Worm (Caenorhabditis elegans) whole organism, late embryonic: ENCODE data around the gene fbxa-182.

Experiments used
- C08G9.2 ChIP-seq: sonication (generic microtip); optimal IDR thresholded peaks from 2 replicates; lab custom pipeline; 2016; ENCODE audit warnings: mild to moderate bottlenecking, missing genetic modification characterization, moderate library complexity, missing compliant biosample characterization
- C38D4.7 ChIP-seq: fragments of 200-800 bp; sonication (Bioruptor generic); optimal IDR thresholded peaks from 2 replicates; lab custom pipeline; 2018; ENCODE audit warnings: mild to moderate bottlenecking, missing genetic modification characterization, moderate library complexity, missing compliant biosample characterization
- T23F11.4 ChIP-seq: fragments of 200-800 bp; sonication (Bioruptor generic); optimal IDR thresholded peaks from 2 replicates; lab custom pipeline; 2018; ENCODE audit warnings: mild to moderate bottlenecking, missing genetic modification characterization, missing compliant biosample characterization
- Y22D7AL.16 ChIP-seq: sonication (generic microtip); optimal IDR thresholded peaks from 2 replicates; lab custom pipeline; 2016; ENCODE audit warnings: missing genetic modification characterization, missing compliant biosample characterization
- ahr-1 ChIP-seq: sonication (generic microtip); optimal IDR thresholded peaks from 2 replicates; lab custom pipeline; 2016; ENCODE audit warnings: missing genetic modification characterization, missing compliant biosample characterization
- ama-1 ChIP-seq: fragments of 150-350 bp; optimal IDR thresholded peaks from 2 replicates; lab custom pipeline; 2014
- ceh-14 ChIP-seq: sonication (generic microtip); optimal IDR thresholded peaks from 2 replicates; lab custom pipeline; 2016; ENCODE audit warnings: missing genotype, missing genetic modification characterization, missing compliant biosample characterization
- ceh-18 ChIP-seq: sonication (generic microtip); optimal IDR thresholded peaks from 2 replicates; lab custom pipeline; 2016; ENCODE audit warnings: missing genetic modification characterization, missing compliant biosample characterization
- ceh-19 ChIP-seq: fragments of 200-800 bp; sonication (Bioruptor generic); optimal IDR thresholded peaks from 2 replicates; lab custom pipeline; 2018; ENCODE audit warnings: mild to moderate bottlenecking, missing genetic modification characterization, missing compliant biosample characterization
- ceh-22 ChIP-seq: sonication (generic microtip); optimal IDR thresholded peaks from 2 replicates; lab custom pipeline; 2017; ENCODE audit warnings: missing biosample characterization, missing genetic modification characterization
- ceh-24 ChIP-seq: sonication (generic microtip); optimal IDR thresholded peaks from 2 replicates; lab custom pipeline; 2016; ENCODE audit warnings: mild to moderate bottlenecking, missing genetic modification characterization, missing compliant biosample characterization
- ceh-31 ChIP-seq: sonication (generic microtip); optimal IDR thresholded peaks from 2 replicates; lab custom pipeline; 2016; ENCODE audit warnings: missing genetic modification characterization, missing compliant biosample characterization
- ceh-34 ChIP-seq: sonication (generic microtip); optimal IDR thresholded peaks from 2 replicates; lab custom pipeline; 2016; ENCODE audit warnings: mild to moderate bottlenecking, missing genetic modification characterization, missing compliant biosample characterization
- ceh-48 ChIP-seq: sonication (generic microtip); optimal IDR thresholded peaks from 2 replicates; lab custom pipeline; 2016; ENCODE audit warnings: missing genetic modification characterization, inconsistent platforms, missing compliant biosample characterization
- ceh-6 ChIP-seq: fragments of 200-800 bp; sonication (Bioruptor generic); optimal IDR thresholded peaks from 2 replicates; lab custom pipeline; 2018; ENCODE audit warnings: mild to moderate bottlenecking, missing genetic modification characterization, missing compliant biosample characterization
- ceh-9 ChIP-seq: sonication (generic microtip); optimal IDR thresholded peaks from 2 replicates; lab custom pipeline; 2016; ENCODE audit warnings: mild to moderate bottlenecking, missing genetic modification characterization, inconsistent platforms, missing compliant biosample characterization
- dmd-4 ChIP-seq: sonication (generic microtip); optimal IDR thresholded peaks from 2 replicates; lab custom pipeline; 2016; ENCODE audit warnings: borderline replicate concordance, missing genetic modification characterization, missing compliant biosample characterization
- dve-1 ChIP-seq: sonication (generic microtip); optimal IDR thresholded peaks from 2 replicates; lab custom pipeline; 2017; ENCODE audit warnings: antibody characterized with exemption, mild to moderate bottlenecking, missing genetic modification characterization, missing compliant biosample characterization
- fax-1 ChIP-seq: sonication (generic microtip); optimal IDR thresholded peaks from 2 replicates; lab custom pipeline; 2016; ENCODE audit warnings: missing genotype, missing genetic modification characterization, missing compliant biosample characterization
- fkh-6 ChIP-seq: sonication (generic microtip); optimal IDR thresholded peaks from 2 replicates; lab custom pipeline; 2016; ENCODE audit warnings: missing genetic modification characterization, missing compliant biosample characterization
- gmeb-2 ChIP-seq: sonication (generic microtip); optimal IDR thresholded peaks from 2 replicates; lab custom pipeline; 2016; ENCODE audit warnings: missing genetic modification characterization, inconsistent platforms, missing compliant biosample characterization
- hlh-30 ChIP-seq: sonication (generic microtip); optimal IDR thresholded peaks from 2 replicates; lab custom pipeline; 2017; ENCODE audit warnings: antibody characterized with exemption, missing genetic modification characterization, missing compliant biosample characterization; ENCODE audit not compliant: insufficient read depth
- hlh-8 ChIP-seq: sonication (generic microtip); optimal IDR thresholded peaks from 2 replicates; lab custom pipeline; 2016; ENCODE audit warnings: missing genotype, missing genetic modification characterization, missing compliant biosample characterization
- lin-11 ChIP-seq: fragments of 200-800 bp; sonication (Bioruptor generic); optimal IDR thresholded peaks from 2 replicates; lab custom pipeline; 2018; ENCODE audit warnings: mild to moderate bottlenecking, missing genetic modification characterization, missing compliant biosample characterization
- madf-2 ChIP-seq: sonication (generic microtip); optimal IDR thresholded peaks from 2 replicates; lab custom pipeline; 2017; ENCODE audit warnings: missing genetic modification characterization, missing compliant biosample characterization
- mec-3 ChIP-seq: sonication (generic microtip); optimal IDR thresholded peaks from 2 replicates; lab custom pipeline; 2016; ENCODE audit warnings: borderline replicate concordance, missing genetic modification characterization, missing compliant biosample characterization
- npax-4 ChIP-seq: sonication (generic microtip); optimal IDR thresholded peaks from 2 replicates; lab custom pipeline; 2016; ENCODE audit warnings: missing genetic modification characterization, missing compliant biosample characterization
- odd-2 ChIP-seq: sonication (generic microtip); optimal IDR thresholded peaks from 2 replicates; lab custom pipeline; 2017; ENCODE audit warnings: antibody characterized with exemption, mild to moderate bottlenecking, missing genetic modification characterization, missing compliant biosample characterization
- pros-1 ChIP-seq: fragments of 150-350 bp; optimal IDR thresholded peaks from 2 replicates; lab custom pipeline; 2014; ENCODE audit warnings: missing biosample characterization, missing genetic modification reagents, missing genetic modification characterization
- ref-2 ChIP-seq: sonication (generic microtip); optimal IDR thresholded peaks from 2 replicates; lab custom pipeline; 2016; ENCODE audit warnings: missing genetic modification characterization, missing compliant biosample characterization
- rnt-1 ChIP-seq: sonication (generic microtip); optimal IDR thresholded peaks from 2 replicates; lab custom pipeline; 2016; ENCODE audit warnings: missing genetic modification characterization, missing compliant biosample characterization
- sox-2 ChIP-seq: fragments of 200-800 bp; sonication (Bioruptor generic); IDR thresholded peaks from 2 replicates; pipeline ENCODE4 v1.3.6; 2022; ENCODE audit warnings: missing genetic modification reagents, missing genetic modification characterization, missing compliant biosample characterization
- sox-4 ChIP-seq: sonication (generic microtip); optimal IDR thresholded peaks from 2 replicates; lab custom pipeline; 2017; ENCODE audit warnings: mild to moderate bottlenecking, missing genetic modification characterization, inconsistent platforms, missing compliant biosample characterization
- tbx-2 ChIP-seq: sonication (generic microtip); optimal IDR thresholded peaks from 2 replicates; lab custom pipeline; 2016; ENCODE audit warnings: missing genetic modification characterization, missing compliant biosample characterization
- tbx-7 ChIP-seq: sonication (generic microtip); optimal IDR thresholded peaks from 2 replicates; lab custom pipeline; 2016; ENCODE audit warnings: missing genotype, missing genetic modification characterization, missing compliant biosample characterization
- unc-42 ChIP-seq: sonication (generic microtip); optimal IDR thresholded peaks from 2 replicates; lab custom pipeline; 2016; ENCODE audit warnings: missing genotype, missing genetic modification characterization, missing compliant biosample characterization
- unc-86 ChIP-seq: sonication (generic microtip); optimal IDR thresholded peaks from 2 replicates; lab custom pipeline; 2016; ENCODE audit warnings: missing genetic modification characterization, missing compliant biosample characterization
- zip-5 ChIP-seq: sonication (generic microtip); optimal IDR thresholded peaks from 2 replicates; lab custom pipeline; 2016; ENCODE audit warnings: missing genetic modification characterization, missing compliant biosample characterization

The fbxa-182 gene

ce11 chrII:2436757-2437156 lies 24.2 kb upstream of the fbxa-182 start:
- TF ChIP-seq ceh-19 (GFP tag; lab: Kevin White, UChicago) (no peak), rnt-1 (peak; percentile 95)

- TF ChIP-seq unc-42 (tag; lab: Kevin White, UChicago): no peak
- TF ChIP-seq ceh-14 (tag; lab: Kevin White, UChicago): no peak
- TF ChIP-seq C38D4.7 (GFP tag; lab: Kevin White, UChicago): no peak
- no peak for TF ChIP-seq gmeb-2 (tag; lab: Kevin White, UChicago)
Observed at ce11 chrII:2435566-2435965, 23.0 kb upstream of the fbxa-182 start.

- TF ChIP-seq ceh-22 (tag; lab: Kevin White, UChicago) (no peak), ahr-1 (no peak), ceh-48 (peak; percentile 55), ceh-34 (no peak)
Observed at ce11 chrII:2431972-2432371, 19.4 kb upstream of the fbxa-182 start, which contains the start of gene ceh-86. Gene ceh-86, minus strand, starts transcription at chrII:2432072.

ce11 chrII:2422427-2422826 lies 9.9 kb upstream of the fbxa-182 start:
- TF ChIP-seq pros-1 (tag; lab: Kevin White, UChicago) (no peak), hlh-8 (tag; lab: Kevin White, UChicago) (no peak), sox-2 (GFP tag; lab: Robert Waterston, UW) (no peak), unc-86 (tag; lab: Kevin White, UChicago) (no peak), ceh-24 (tag; lab: Kevin White, UChicago) (no peak), lin-11 (tag; lab: Kevin White, UChicago) (no peak), dmd-4 (tag; lab: Kevin White, UChicago) (no peak), odd-2 (tag; lab: Kevin White, UChicago) (no peak), ceh-31 (tag; lab: Kevin White, UChicago) (no peak), ceh-18 (tag; lab: Kevin White, UChicago) (no peak), ceh-9 (tag; lab: Kevin White, UChicago) (no peak), ceh-48 (no peak), mec-3 (tag; lab: Kevin White, UChicago) (no peak), sox-4 (tag; lab: Kevin White, UChicago) (no peak), hlh-30 (no peak), zip-5 (tag; lab: Kevin White, UChicago) (no peak), ama-1 (lab: Kevin White, UChicago) (no peak), ceh-34 (no peak), tbx-2 (tag; lab: Kevin White, UChicago) (no peak)

ce11 chrII:2421905-2422304 lies 9.4 kb upstream of the fbxa-182 start, which contains the start of gene F42G2.2:
Gene F42G2.2, plus strand, starts transcription at chrII:2422205.
- TF ChIP-seq fax-1 (no peak), ceh-6 (no peak), ref-2 (tag; lab: Kevin White, UChicago) (no peak), madf-2 (tag; lab: Kevin White, UChicago) (no peak), dve-1 (tag; lab: Kevin White, UChicago) (no peak), rnt-1 (no peak), npax-4 (no peak), C08G9.2 (tag; lab: Kevin White, UChicago) (no peak), tbx-7 (tag; lab: Kevin White, UChicago) (no peak), T23F11.4 (no peak), Y22D7AL.16 (no peak), hlh-30 (no peak), lin-11 (tag; lab: Kevin White, UChicago) (no peak), ceh-22 (tag; lab: Kevin White, UChicago) (no peak), fkh-6 (tag; lab: Kevin White, UChicago) (no peak)
